Worm (Caenorhabditis elegans) whole organism, midembryonic: ENCODE data around the gene ttr-3.

Source experiments
- flt-1 ChIP-seq: fragments of 200-800 bp; sonication (Bioruptor generic); IDR thresholded peaks from 2 replicates; pipeline ENCODE4 v1.3.6; 2022; ENCODE audit warnings: missing genetic modification characterization, missing compliant biosample characterization
- tab-1 ChIP-seq: fragments of 200-800 bp; sonication (Bioruptor generic); IDR thresholded peaks from 2 replicates; pipeline ENCODE4 v1.3.6; 2022; ENCODE audit warnings: missing genetic modification characterization, missing compliant biosample characterization
- ztf-23 ChIP-seq: fragments of 200-800 bp; sonication (Bioruptor generic); IDR thresholded peaks from 2 replicates; pipeline ENCODE4 v1.3.6; 2022; ENCODE audit warnings: missing genetic modification reagents, missing genetic modification characterization, missing compliant biosample characterization
- ztf-29 ChIP-seq: fragments of 200-800 bp; sonication (Bioruptor generic); IDR thresholded peaks from 2 replicates; pipeline ENCODE4 v1.3.6; 2022; ENCODE audit warnings: missing genetic modification reagents, missing genetic modification characterization, missing compliant biosample characterization

- no peak for TF ChIP-seq tab-1 (GFP tag; lab: Robert Waterston, UW)
- no peak for TF ChIP-seq ztf-29 (GFP tag; lab: Robert Waterston, UW)
- no peak for TF ChIP-seq ztf-23 (GFP tag; lab: Robert Waterston, UW)
- TF ChIP-seq flt-1 (GFP tag; lab: Robert Waterston, UW) = no peak
Observed at ce11 chrIII:9907574-9907973, 19.0 kb downstream of the ttr-3 start.
